Worm (Caenorhabditis elegans) whole organism, L2 larva: Measurements from ENCODE around the gene dyf-19.

Source experiments
- aly-2 ChIP-seq: fragments of 150-350 bp; optimal IDR thresholded peaks from 2 replicates; lab custom pipeline; 2014; ENCODE audit warnings: missing biosample characterization, missing genetic modification characterization
- ama-1 ChIP-seq: fragments of 150-350 bp; optimal IDR thresholded peaks from 2 replicates; lab custom pipeline; 2018; ENCODE audit warnings: inconsistent platforms
- dmd-4 ChIP-seq: sonication (generic microtip); optimal IDR thresholded peaks from 2 replicates; lab custom pipeline; 2017; ENCODE audit warnings: missing biosample characterization, missing genetic modification characterization
- egl-27 ChIP-seq: sonication (generic microtip); optimal IDR thresholded peaks from 3 replicates; lab custom pipeline; 2017; ENCODE audit warnings: missing biosample characterization, missing genetic modification reagents, missing genetic modification characterization
- fos-1 ChIP-seq: fragments of 150-350 bp; optimal IDR thresholded peaks from 2 replicates; lab custom pipeline; 2014; ENCODE audit warnings: missing biosample characterization, missing genetic modification characterization
- lin-13 ChIP-seq: fragments of 150-350 bp; optimal IDR thresholded peaks from 2 replicates; lab custom pipeline; 2014; ENCODE audit warnings: missing biosample characterization, missing genetic modification reagents, missing genetic modification characterization
- nhr-10 ChIP-seq: sonication (generic microtip); optimal IDR thresholded peaks from 2 replicates; lab custom pipeline; 2017; ENCODE audit warnings: missing biosample characterization, missing genetic modification characterization
- nhr-11 ChIP-seq: fragments of 150-350 bp; optimal IDR thresholded peaks from 2 replicates; lab custom pipeline; 2014; ENCODE audit warnings: missing biosample characterization, missing genetic modification characterization
- nhr-129 ChIP-seq: fragments of 150-350 bp; optimal IDR thresholded peaks from 2 replicates; lab custom pipeline; 2014; ENCODE audit warnings: missing biosample characterization, missing genetic modification characterization
- unc-62 ChIP-seq: fragments of 150-350 bp; optimal IDR thresholded peaks from 2 replicates; lab custom pipeline; 2014; ENCODE audit warnings: missing biosample characterization, missing genetic modification reagents, missing genetic modification characterization
- ztf-11 ChIP-seq: sonication (generic microtip); optimal IDR thresholded peaks from 2 replicates; lab custom pipeline; 2017; ENCODE audit warnings: missing biosample characterization, missing genetic modification characterization

ce11 chrV:19669959-19670358 lies 45.1 kb downstream of the dyf-19 start, which contains the start of gene Y43F8C.11:
- TF ChIP-seq nhr-129 (tag; lab: Kevin White, UChicago) (no peak), aly-2 (tag; lab: Kevin White, UChicago) (no peak), lin-13 (no peak), ztf-11 (tag; lab: Kevin White, UChicago) (no peak), fos-1 (no peak), nhr-11 (tag; lab: Kevin White, UChicago) (no peak), nhr-10 (tag; lab: Kevin White, UChicago) (no peak), egl-27 (tag; lab: Kevin White, UChicago) (no peak), unc-62 (GFP tag; lab: Kevin White, UChicago) (no peak), ama-1 (lab: Kevin White, UChicago) (no peak), dmd-4 (tag; lab: Kevin White, UChicago) (no peak)
